Worm (Caenorhabditis elegans) whole organism, late embryonic: ENCODE results near the gene M02D8.6.

ENCODE experiments used
- F13H6.1 ChIP-seq: sonication (generic microtip); optimal IDR thresholded peaks from 2 replicates; lab custom pipeline; 2016; ENCODE audit warnings: missing genetic modification characterization, missing compliant biosample characterization
- Y22D7AL.16 ChIP-seq: sonication (generic microtip); optimal IDR thresholded peaks from 2 replicates; lab custom pipeline; 2016; ENCODE audit warnings: missing genetic modification characterization, missing compliant biosample characterization
- ceh-2 ChIP-seq: sonication (generic microtip); optimal IDR thresholded peaks from 2 replicates; lab custom pipeline; 2016; ENCODE audit warnings: missing genotype, missing genetic modification characterization, missing compliant biosample characterization
- nhr-11 ChIP-seq: fragments of 150-350 bp; optimal IDR thresholded peaks from 2 replicates; lab custom pipeline; 2014; ENCODE audit warnings: missing biosample characterization, missing genetic modification characterization
- nhr-232 ChIP-seq: sonication (generic microtip); optimal IDR thresholded peaks from 2 replicates; lab custom pipeline; 2016; ENCODE audit warnings: missing genetic modification characterization, missing compliant biosample characterization
- pha-4 ChIP-seq: fragments of 150-350 bp; optimal IDR thresholded peaks from 2 replicates; lab custom pipeline; 2018; ENCODE audit warnings: missing biosample characterization, missing genetic modification reagents, missing genetic modification characterization
- pqm-1 ChIP-seq: sonication (generic microtip); optimal IDR thresholded peaks from 2 replicates; lab custom pipeline; 2016; ENCODE audit warnings: missing genetic modification characterization, missing compliant biosample characterization
- sox-4 ChIP-seq: sonication (generic microtip); optimal IDR thresholded peaks from 2 replicates; lab custom pipeline; 2017; ENCODE audit warnings: mild to moderate bottlenecking, missing genetic modification characterization, inconsistent platforms, missing compliant biosample characterization
- unc-86 ChIP-seq: sonication (generic microtip); optimal IDR thresholded peaks from 2 replicates; lab custom pipeline; 2016; ENCODE audit warnings: missing genetic modification characterization, missing compliant biosample characterization

DNA sequence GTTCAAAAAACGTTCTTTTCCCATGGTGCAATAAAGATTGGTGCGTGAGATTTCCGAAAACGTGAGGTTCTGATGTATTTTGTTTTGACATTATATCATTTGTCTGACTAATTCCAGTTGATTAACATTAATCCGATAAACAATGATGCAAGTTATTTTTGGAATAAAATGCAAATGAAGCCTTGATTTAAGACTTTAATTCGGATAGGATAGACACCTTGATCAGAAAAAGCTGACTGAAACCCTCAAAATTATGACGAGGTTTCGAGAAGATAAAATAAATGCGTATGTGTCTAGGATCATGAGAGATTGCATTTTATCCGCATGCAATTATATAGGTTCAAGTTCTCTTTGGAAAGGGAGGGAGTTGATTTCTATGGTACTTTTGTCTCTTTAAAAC is 13.8 kb upstream of the M02D8.6 start:
- TF ChIP-seq nhr-11 (tag; lab: Kevin White, UChicago): no peak
- no peak for TF ChIP-seq Y22D7AL.16 (tag; lab: Kevin White, UChicago)
- no peak for TF ChIP-seq pha-4 (tag; lab: Kevin White, UChicago)
- TF ChIP-seq nhr-232 (tag; lab: Kevin White, UChicago): no peak
- TF ChIP-seq F13H6.1 (tag; lab: Kevin White, UChicago): no peak
- no peak for TF ChIP-seq ceh-2 (tag; lab: Kevin White, UChicago)
- TF ChIP-seq pqm-1: no peak
- no peak for TF ChIP-seq sox-4
- no peak for TF ChIP-seq unc-86 (tag; lab: Kevin White, UChicago)
